Fruit fly (Drosophila melanogaster) whole organism, prepupa: ENCODE data around the gene Txl.

Source experiments
- Blimp-1 ChIP-seq: fragments of 200-800 bp; sonication (Bioruptor generic); optimal IDR thresholded peaks from 3 replicates; lab custom pipeline; 2017; ENCODE audit warnings: missing biosample characterization, missing genetic modification characterization, mild to moderate bottlenecking, moderate library complexity, missing genetic modification reagents
- CG10631 ChIP-seq: fragments of 200-800 bp; sonication (Bioruptor generic); optimal IDR thresholded peaks from 2 replicates; lab custom pipeline; 2016; ENCODE audit warnings: missing biosample characterization, missing genetic modification characterization
- CG10669 ChIP-seq: fragments of 200-800 bp; sonication (Bioruptor generic); optimal IDR thresholded peaks from 3 replicates; lab custom pipeline; 2018; ENCODE audit warnings: missing biosample characterization, mild to moderate bottlenecking, missing genetic modification characterization, moderate library complexity
- CG11294 ChIP-seq: fragments of 200-800 bp; sonication (Bioruptor generic); IDR thresholded peaks from 2 replicates; pipeline ENCODE4 v1.3.6; 2022; ENCODE audit warnings: missing biosample characterization, missing genetic modification characterization
- CG11762 ChIP-seq: fragments of 200-800 bp; sonication (Bioruptor generic); optimal IDR thresholded peaks from 3 replicates; lab custom pipeline; 2016; ENCODE audit warnings: missing biosample characterization, missing genetic modification characterization; ENCODE audit not compliant: insufficient read depth
- CG1621 ChIP-seq: fragments of 200-800 bp; sonication (Bioruptor generic); optimal IDR thresholded peaks from 3 replicates; lab custom pipeline; 2018; ENCODE audit warnings: missing biosample characterization, mild to moderate bottlenecking, missing genetic modification characterization
- CG16779 ChIP-seq: fragments of 200-800 bp; sonication (Bioruptor generic); optimal IDR thresholded peaks from 3 replicates; lab custom pipeline; 2017; ENCODE audit warnings: missing biosample characterization, mild to moderate bottlenecking, missing genetic modification characterization
- CG3032 ChIP-seq: fragments of 200-800 bp; optimal IDR thresholded peaks from 2 replicates; lab custom pipeline; 2019; ENCODE audit warnings: missing biosample characterization, mild to moderate bottlenecking, missing genetic modification characterization, moderate library complexity
- CG31627 ChIP-seq: fragments of 200-800 bp; sonication (Bioruptor generic); optimal IDR thresholded peaks from 3 replicates; lab custom pipeline; 2016; ENCODE audit warnings: missing biosample characterization, missing genetic modification characterization
- CG32006 ChIP-seq: fragments of 200-800 bp; sonication (Bioruptor generic); optimal IDR thresholded peaks from 3 replicates; lab custom pipeline; 2017; ENCODE audit warnings: missing biosample characterization, mild to moderate bottlenecking, missing genetic modification characterization
- CG34406 ChIP-seq: fragments of 200-800 bp; sonication (Bioruptor generic); optimal IDR thresholded peaks from 3 replicates; lab custom pipeline; 2016; ENCODE audit warnings: missing biosample characterization, missing genetic modification characterization
- CG3919 ChIP-seq: fragments of 200-800 bp; sonication (Bioruptor generic); optimal IDR thresholded peaks from 3 replicates; lab custom pipeline; 2016; ENCODE audit warnings: missing biosample characterization, missing genetic modification characterization
- CG4318 ChIP-seq: fragments of 200-800 bp; sonication (Bioruptor generic); optimal IDR thresholded peaks from 3 replicates; lab custom pipeline; 2017; ENCODE audit warnings: missing biosample characterization, mild to moderate bottlenecking, missing genetic modification characterization
- CG6163 ChIP-seq: fragments of 200-800 bp; sonication (Bioruptor generic); IDR thresholded peaks from 3 replicates; pipeline ENCODE4 v1.3.6; 2022; ENCODE audit warnings: missing biosample characterization, missing genetic modification characterization
- CG6792 ChIP-seq: fragments of 200-800 bp; sonication (Bioruptor generic); optimal IDR thresholded peaks from 3 replicates; lab custom pipeline; 2016; ENCODE audit warnings: missing biosample characterization, missing genetic modification characterization
- CG6854 ChIP-seq: fragments of 200-800 bp; sonication (Bioruptor generic); optimal IDR thresholded peaks from 2 replicates; lab custom pipeline; 2017; ENCODE audit warnings: missing biosample characterization, mild to moderate bottlenecking, missing genetic modification characterization
- CG7368 ChIP-seq: fragments of 200-800 bp; sonication (Bioruptor generic); optimal IDR thresholded peaks from 3 replicates; lab custom pipeline; 2016; ENCODE audit warnings: missing biosample characterization, missing genetic modification characterization
- CG8119 ChIP-seq: fragments of 200-800 bp; sonication (Bioruptor generic); IDR thresholded peaks from 3 replicates; pipeline ENCODE4 v1.3.6; 2022; ENCODE audit warnings: missing biosample characterization, missing genetic modification characterization
- CG8319 ChIP-seq: fragments of 200-800 bp; sonication (Bioruptor generic); optimal IDR thresholded peaks from 3 replicates; lab custom pipeline; 2016; ENCODE audit warnings: missing biosample characterization, missing genetic modification characterization
- CG8632 ChIP-seq: fragments of 200-800 bp; sonication (Bioruptor generic); optimal IDR thresholded peaks from 3 replicates; lab custom pipeline; 2016; ENCODE audit warnings: missing biosample characterization, missing genetic modification characterization
- CG9139 ChIP-seq: fragments of 200-800 bp; sonication (Bioruptor generic); optimal IDR thresholded peaks from 3 replicates; lab custom pipeline; 2017; ENCODE audit warnings: missing biosample characterization, mild to moderate bottlenecking, missing genetic modification characterization
- Eip75B ChIP-seq: fragments of 200-800 bp; sonication (Bioruptor generic); optimal IDR thresholded peaks from 3 replicates; lab custom pipeline; 2016; ENCODE audit warnings: missing biosample characterization, missing genetic modification characterization
- Eip78C ChIP-seq: fragments of 200-800 bp; sonication (Bioruptor generic); peaks from one replicate; lab custom pipeline; 2016; ENCODE audit warnings: missing biosample characterization, missing genetic modification characterization
- Eip93F ChIP-seq: fragments of 200-800 bp; sonication (Bioruptor generic); optimal IDR thresholded peaks from 2 replicates; lab custom pipeline; 2016; ENCODE audit warnings: missing biosample characterization, mild to moderate bottlenecking, missing genetic modification characterization
- Ets21C ChIP-seq: fragments of 200-800 bp; sonication (Bioruptor generic); optimal IDR thresholded peaks from 3 replicates; lab custom pipeline; 2016; ENCODE audit warnings: missing biosample characterization, missing genetic modification characterization
- Ets96B ChIP-seq: fragments of 200-800 bp; optimal IDR thresholded peaks from 2 replicates; lab custom pipeline; 2019; ENCODE audit warnings: missing biosample characterization, mild to moderate bottlenecking, missing genetic modification characterization, moderate library complexity
- Gug ChIP-seq: fragments of 200-800 bp; sonication (Bioruptor generic); IDR thresholded peaks from 2 replicates; pipeline ENCODE4 v1.3.6; 2022; ENCODE audit warnings: missing biosample characterization, missing genetic modification characterization
- Hr38 ChIP-seq: sonication (Bioruptor generic); optimal IDR thresholded peaks from 2 replicates; lab custom pipeline; 2016; ENCODE audit warnings: missing biosample characterization, missing genetic modification characterization
- Hr39 ChIP-seq: fragments of 200-800 bp; sonication (Bioruptor generic); optimal IDR thresholded peaks from 2 replicates; lab custom pipeline; 2016; ENCODE audit warnings: missing biosample characterization, missing genetic modification characterization
- Hr4 ChIP-seq: fragments of 200-800 bp; sonication (Bioruptor generic); optimal IDR thresholded peaks from 3 replicates; lab custom pipeline; 2016; ENCODE audit warnings: missing biosample characterization, missing genetic modification characterization
- OdsH ChIP-seq: fragments of 200-800 bp; sonication (Bioruptor generic); optimal IDR thresholded peaks from 3 replicates; lab custom pipeline; 2016; ENCODE audit warnings: missing biosample characterization, missing genetic modification characterization
- Smox ChIP-seq: fragments of 200-800 bp; sonication (Bioruptor generic); optimal IDR thresholded peaks from 3 replicates; lab custom pipeline; 2016; ENCODE audit warnings: missing biosample characterization, missing genetic modification characterization
- Sox102F ChIP-seq: fragments of 200-800 bp; sonication (Bioruptor generic); optimal IDR thresholded peaks from 2 replicates; lab custom pipeline; 2016; ENCODE audit warnings: missing biosample characterization, mild to moderate bottlenecking, missing genetic modification characterization
- Sox14 ChIP-seq: fragments of 200-800 bp; sonication (Bioruptor generic); optimal IDR thresholded peaks from 3 replicates; lab custom pipeline; 2016; ENCODE audit warnings: missing biosample characterization, missing genetic modification characterization
- Sox15 ChIP-seq: fragments of 200-800 bp; sonication (Bioruptor generic); optimal IDR thresholded peaks from 3 replicates; lab custom pipeline; 2016; ENCODE audit warnings: missing biosample characterization, missing genetic modification characterization
- achi ChIP-seq: fragments of 200-800 bp; sonication (Bioruptor generic); optimal IDR thresholded peaks from 3 replicates; lab custom pipeline; 2016; ENCODE audit warnings: missing biosample characterization, missing genetic modification characterization
- acj6 ChIP-seq: fragments of 200-800 bp; sonication (Bioruptor generic); optimal IDR thresholded peaks from 3 replicates; lab custom pipeline; 2016; ENCODE audit warnings: missing biosample characterization, missing genetic modification characterization
- cyc ChIP-seq: fragments of 200-800 bp; sonication (Bioruptor generic); optimal IDR thresholded peaks from 3 replicates; lab custom pipeline; 2016; ENCODE audit warnings: missing biosample characterization, missing genetic modification characterization
- dac ChIP-seq: fragments of 200-800 bp; sonication (Bioruptor generic); optimal IDR thresholded peaks from 2 replicates; lab custom pipeline; 2017; ENCODE audit warnings: missing biosample characterization, mild to moderate bottlenecking, missing genetic modification characterization
- dsx ChIP-seq: fragments of 200-800 bp; optimal IDR thresholded peaks from 3 replicates; lab custom pipeline; 2019; ENCODE audit warnings: missing biosample characterization, mild to moderate bottlenecking, missing genetic modification characterization, moderate library complexity; ENCODE audit not compliant: poor library complexity, severe bottlenecking
- eg ChIP-seq: fragments of 200-800 bp; sonication (Bioruptor generic); IDR thresholded peaks from 3 replicates; pipeline ENCODE4 v1.3.6; 2022; ENCODE audit warnings: missing biosample characterization, missing genetic modification characterization
- esn ChIP-seq: fragments of 200-800 bp; sonication (Bioruptor generic); optimal IDR thresholded peaks from 2 replicates; lab custom pipeline; 2016; ENCODE audit warnings: missing biosample characterization, mild to moderate bottlenecking, missing genetic modification characterization, moderate library complexity
- fd59A ChIP-seq: fragments of 200-800 bp; sonication (Bioruptor generic); optimal IDR thresholded peaks from 2 replicates; lab custom pipeline; 2017; ENCODE audit warnings: missing biosample characterization, mild to moderate bottlenecking, missing genetic modification characterization, missing genetic modification reagents
- fkh ChIP-seq: fragments of 200-800 bp; sonication (Bioruptor generic); optimal IDR thresholded peaks from 3 replicates; lab custom pipeline; 2017; ENCODE audit warnings: missing biosample characterization, mild to moderate bottlenecking, missing genetic modification characterization, moderate library complexity
- net ChIP-seq: fragments of 200-800 bp; sonication (Bioruptor generic); optimal IDR thresholded peaks from 3 replicates; lab custom pipeline; 2016; ENCODE audit warnings: missing biosample characterization, missing genetic modification characterization
- pdm3 ChIP-seq: fragments of 200-800 bp; sonication (Bioruptor generic); optimal IDR thresholded peaks from 3 replicates; lab custom pipeline; 2016; ENCODE audit warnings: missing biosample characterization, missing genetic modification characterization
- spab ChIP-seq: fragments of 200-800 bp; sonication (Bioruptor generic); optimal IDR thresholded peaks from 2 replicates; lab custom pipeline; 2017; ENCODE audit warnings: missing biosample characterization, mild to moderate bottlenecking, missing genetic modification characterization, missing genetic modification reagents
- ss ChIP-seq, 2 experiments: fragments of 200-800 bp; sonication (Bioruptor generic); optimal IDR thresholded peaks; 2 replicates in 1 of 2; 3 replicates in 1 of 2; lab custom pipeline; 2017 to 2018; ENCODE audit warnings: mild to moderate bottlenecking in 2 of 2, missing biosample characterization in 2 of 2, missing genetic modification characterization in 2 of 2, moderate library complexity in 1 of 2
- svp ChIP-seq: fragments of 200-800 bp; sonication (Bioruptor generic); peaks from one replicate; lab custom pipeline; 2016; ENCODE audit warnings: missing biosample characterization, missing genetic modification characterization
- topi ChIP-seq: fragments of 200-800 bp; sonication (Bioruptor generic); optimal IDR thresholded peaks from 3 replicates; lab custom pipeline; 2016; ENCODE audit warnings: missing biosample characterization, missing genetic modification characterization
- vri ChIP-seq: fragments of 200-800 bp; sonication (Bioruptor generic); optimal IDR thresholded peaks from 3 replicates; lab custom pipeline; 2016; ENCODE audit warnings: missing biosample characterization, mild to moderate bottlenecking, missing genetic modification characterization

The Txl gene

dm6 chr3L:5751740-5752579 lies 13.7 kb upstream of the Txl start, which contains the start of gene DnaJ-1:
Gene DnaJ-1 (minus strand): TSS chr3L:5752189.
- no peak for TF ChIP-seq CG6163
- TF ChIP-seq dsx (GFP tag; lab: Kevin White, UChicago): peak; percentile 64
- TF ChIP-seq fkh (GFP tag; lab: Kevin White, UChicago): peak; percentile 31
- peak; percentile 64 for TF ChIP-seq vri (GFP tag; lab: Kevin White, UChicago)
- peak; percentile 15 for TF ChIP-seq achi (GFP tag; lab: Kevin White, UChicago)
- TF ChIP-seq Hr39: no peak
- TF ChIP-seq CG8319: no peak
- TF ChIP-seq CG6792: peak; percentile 18
- no peak for TF ChIP-seq acj6 (GFP tag; lab: Kevin White, UChicago)
- TF ChIP-seq CG11294 (GFP tag; lab: Robert Waterston, UW): no peak
- TF ChIP-seq svp (GFP tag; lab: Kevin White, UChicago): peak; percentile 75
- no peak for TF ChIP-seq net (GFP tag; lab: Kevin White, UChicago)
- TF ChIP-seq Ets96B (tag; lab: Kevin White, UChicago): no peak
- peak; percentile 29 for TF ChIP-seq esn (GFP tag; lab: Kevin White, UChicago)
- no peak for TF ChIP-seq dac (GFP tag; lab: Kevin White, UChicago)
- TF ChIP-seq CG7368: no peak
- no peak for TF ChIP-seq OdsH (GFP tag; lab: Kevin White, UChicago)
- no peak for TF ChIP-seq Blimp-1 (GFP tag; lab: Kevin White, UChicago)
- TF ChIP-seq Eip75B (GFP tag; lab: Kevin White, UChicago): peak; percentile 36
- no peak for TF ChIP-seq pdm3 (GFP tag; lab: Kevin White, UChicago)
- TF ChIP-seq Smox (GFP tag; lab: Kevin White, UChicago): no peak
- no peak for TF ChIP-seq CG10669 (GFP tag; lab: Kevin White, UChicago)
- TF ChIP-seq Sox14 (GFP tag; lab: Kevin White, UChicago): peak; percentile 61
- TF ChIP-seq spab (GFP tag; lab: Kevin White, UChicago): no peak
- no peak for TF ChIP-seq Gug (GFP tag; lab: Robert Waterston, UW)
- TF ChIP-seq topi (GFP tag; lab: Kevin White, UChicago): peak; percentile 38
- TF ChIP-seq CG1621 (tag; lab: Kevin White, UChicago): peak; percentile 32
- peak; percentile 33; the same call in 1 of the 3 replicates for TF ChIP-seq eg (GFP tag; lab: Robert Waterston, UW)
- TF ChIP-seq ss (GFP tag; optimal IDR thresholded peaks at IDR 0.05; lab: Kevin White, UChicago): peak; percentile 69 to 84
- TF ChIP-seq Eip78C (GFP tag; lab: Kevin White, UChicago): peak; percentile 83
- TF ChIP-seq CG3032 (tag; lab: Kevin White, UChicago): no peak
- no peak for TF ChIP-seq CG11762
- TF ChIP-seq CG31627 (GFP tag; lab: Kevin White, UChicago): peak; percentile 37
- peak; percentile 54 for TF ChIP-seq Sox102F (GFP tag; lab: Kevin White, UChicago)
- TF ChIP-seq Hr4: no peak
- TF ChIP-seq CG8632: no peak
- TF ChIP-seq CG10631 (GFP tag; lab: Kevin White, UChicago): peak; percentile 18
- no peak for TF ChIP-seq CG34406 (GFP tag; lab: Kevin White, UChicago)
- TF ChIP-seq CG9139 (GFP tag; lab: Kevin White, UChicago): peak; percentile 52
- TF ChIP-seq CG8119 (GFP tag; lab: Robert Waterston, UW): no peak
- peak; percentile 82 for TF ChIP-seq CG6854
- no peak for TF ChIP-seq CG4318 (GFP tag; lab: Kevin White, UChicago)
- TF ChIP-seq CG32006: no peak
- TF ChIP-seq Hr38 (GFP tag; lab: Kevin White, UChicago): no peak
- no peak for TF ChIP-seq Ets21C
- peak; percentile 52 for TF ChIP-seq CG16779 (tag; lab: Kevin White, UChicago)
- no peak for TF ChIP-seq fd59A (GFP tag; lab: Kevin White, UChicago)
- TF ChIP-seq cyc (GFP tag; lab: Kevin White, UChicago): no peak
- no peak for TF ChIP-seq Sox15 (GFP tag; lab: Kevin White, UChicago)
- TF ChIP-seq Eip93F: no peak
- no peak for TF ChIP-seq CG3919 (GFP tag; lab: Kevin White, UChicago)
